Worm (Caenorhabditis elegans): Measurements from ENCODE around the gene R12B2.3.

Gene R12B2.3

DNA sequence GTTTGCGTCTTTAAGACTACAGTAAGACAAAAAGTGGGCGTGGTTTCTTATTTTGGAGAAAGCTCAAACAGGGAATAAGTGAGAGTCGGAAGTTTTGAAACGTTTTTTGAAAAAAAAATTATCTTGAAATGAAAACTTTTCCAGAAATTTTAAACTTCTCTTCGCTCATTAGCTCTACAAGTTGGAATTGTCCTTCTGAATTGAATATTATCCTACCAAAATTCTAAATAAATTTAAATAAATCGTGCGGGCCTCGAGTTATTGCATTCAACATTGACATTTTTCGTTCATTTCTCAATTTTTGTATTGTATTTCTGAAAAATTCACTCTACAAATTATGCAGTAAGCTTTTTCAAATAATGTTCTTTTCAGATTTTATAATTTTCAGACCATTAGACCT lies at the start of gene R12B2.3:
Gene R12B2.3, plus strand, starts transcription at position 301 of the 400 bp plus-strand sequence.
- no peak for TF ChIP-seq ceh-82 (tag; optimal IDR thresholded peaks at IDR 0.05)
- TF ChIP-seq nhr-84 (tag; optimal IDR thresholded peaks at IDR 0.05), result no peak
- no peak for TF ChIP-seq aha-1 (tag; optimal IDR thresholded peaks at IDR 0.05)
- TF ChIP-seq snu-23 (GFP tag; optimal IDR thresholded peaks at IDR 0.05), result no peak
- no peak for TF ChIP-seq ztf-4 (tag; optimal IDR thresholded peaks at IDR 0.05)
- TF ChIP-seq ztf-11 (tag; optimal IDR thresholded peaks at IDR 0.05), result no peak
- no peak for TF ChIP-seq irx-1 (tag; optimal IDR thresholded peaks at IDR 0.05)
- no peak for TF ChIP-seq ces-1 (GFP tag; optimal IDR thresholded peaks at IDR 0.05)
- no peak for TF ChIP-seq tbx-2 (tag; optimal IDR thresholded peaks at IDR 0.05)
- no peak for TF ChIP-seq lsy-2 (tag; optimal IDR thresholded peaks at IDR 0.05)
- TF ChIP-seq C34B4.2 (tag; optimal IDR thresholded peaks at IDR 0.05), result no peak
- TF ChIP-seq tlp-1 (tag; optimal IDR thresholded peaks at IDR 0.05), result no peak
- no peak for TF ChIP-seq pax-3 (tag; optimal IDR thresholded peaks at IDR 0.05)
- TF ChIP-seq unc-30 (tag; optimal IDR thresholded peaks at IDR 0.05), result no peak
- TF ChIP-seq sptf-1 (tag; optimal IDR thresholded peaks at IDR 0.05), result no peak
- no peak for TF ChIP-seq C16A3.4 (tag; optimal IDR thresholded peaks at IDR 0.05)
- no peak for TF ChIP-seq efl-3 (GFP tag; optimal IDR thresholded peaks at IDR 0.05)

DNA sequence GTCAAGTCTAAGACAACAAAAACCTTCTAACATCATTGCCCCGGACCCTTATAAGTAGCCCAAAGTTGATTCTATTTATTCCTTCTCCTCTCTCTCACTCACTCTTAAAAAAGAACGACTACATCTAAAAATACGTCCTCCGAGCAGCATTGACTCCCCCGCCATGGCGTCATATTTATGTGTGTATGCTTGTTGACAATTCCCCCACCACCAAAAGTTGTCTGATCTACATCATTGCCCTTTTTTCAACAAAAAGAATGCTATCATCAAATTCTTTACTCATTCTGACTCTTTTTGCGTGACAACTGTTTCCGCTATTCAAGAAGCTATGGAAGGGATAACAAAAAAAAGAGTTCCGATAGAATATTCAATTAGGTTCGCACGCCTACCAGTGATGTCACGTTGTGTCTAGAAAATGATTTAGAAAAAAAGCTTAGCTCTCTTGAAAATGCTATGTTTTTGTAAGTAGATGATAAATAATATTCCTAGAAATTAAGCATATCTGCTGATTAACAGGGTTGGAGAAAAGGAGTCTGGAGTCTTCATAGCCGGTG lies 47.8 kb upstream of the R12B2.3 start:
- TF ChIP-seq F16B12.6 (tag; optimal IDR thresholded peaks at IDR 0.05), result no peak
- TF ChIP-seq jun-1 (tag; optimal IDR thresholded peaks at IDR 0.05), result no peak
- TF ChIP-seq elt-2 (tag; optimal IDR thresholded peaks at IDR 0.05), result no peak
- no peak for TF ChIP-seq nhr-76 (tag; optimal IDR thresholded peaks at IDR 0.05)
- no peak for TF ChIP-seq ztf-11 (tag; optimal IDR thresholded peaks at IDR 0.05)
- no peak for TF ChIP-seq unc-62 (GFP tag; optimal IDR thresholded peaks at IDR 0.05)
- no peak for TF ChIP-seq mab-9 (GFP tag; IDR thresholded peaks at IDR 0.05)
- no peak for TF ChIP-seq C16A3.4 (tag; optimal IDR thresholded peaks at IDR 0.05)
- TF ChIP-seq hpl-2 (GFP tag; optimal IDR thresholded peaks at IDR 0.05), result no peak
- peak; percentile 69 for TF ChIP-seq lin-14 (GFP tag; optimal IDR thresholded peaks at IDR 0.05)
- TF ChIP-seq lin-35 (GFP tag; optimal IDR thresholded peaks at IDR 0.05), result no peak
- no peak for TF ChIP-seq dpl-1 (GFP tag; optimal IDR thresholded peaks at IDR 0.05)
- no peak for TF ChIP-seq aly-2 (tag; optimal IDR thresholded peaks at IDR 0.05)
- TF ChIP-seq nhr-90 (tag; optimal IDR thresholded peaks at IDR 0.05; ENCODE audit: poor library complexity), result no peak
- no peak for TF ChIP-seq tlp-1 (tag; optimal IDR thresholded peaks at IDR 0.05)
- no peak for TF ChIP-seq skn-1 (tag; optimal IDR thresholded peaks at IDR 0.05)
- peak; percentile 6 for TF ChIP-seq sox-4 (tag; optimal IDR thresholded peaks at IDR 0.05)
- no peak for TF ChIP-seq lir-3 (tag; optimal IDR thresholded peaks at IDR 0.05; ENCODE audit: poor library complexity)
- no peak for TF ChIP-seq C34B4.2 (tag; optimal IDR thresholded peaks at IDR 0.05)
- no peak for TF ChIP-seq grh-1 (GFP tag; IDR thresholded peaks at IDR 0.05)
- no peak for TF ChIP-seq lin-15B (tag; optimal IDR thresholded peaks at IDR 0.05)
- no peak for TF ChIP-seq dsc-1 (tag; optimal IDR thresholded peaks at IDR 0.05)
- TF ChIP-seq nhr-85 (tag), result no peak
- no peak for TF ChIP-seq nhr-77 (tag; optimal IDR thresholded peaks at IDR 0.05)
- no peak for TF ChIP-seq egl-13 (tag; optimal IDR thresholded peaks at IDR 0.05)
- no peak for TF ChIP-seq ceh-63 (GFP tag; optimal IDR thresholded peaks at IDR 0.05)
- no peak for TF ChIP-seq ama-1 (optimal IDR thresholded peaks at IDR 0.05)
- TF ChIP-seq mep-1 (tag; optimal IDR thresholded peaks at IDR 0.05), result no peak
- no peak for TF ChIP-seq alr-1 (tag; optimal IDR thresholded peaks at IDR 0.05; ENCODE audit: borderline replicate concordance)
- TF ChIP-seq zip-4 (GFP tag; optimal IDR thresholded peaks at IDR 0.05), result no peak
- no peak for TF ChIP-seq unc-130 (tag; optimal IDR thresholded peaks at IDR 0.05)
- TF ChIP-seq egl-27 (tag; optimal IDR thresholded peaks at IDR 0.05), result no peak
- no peak for TF ChIP-seq nhr-19 (GFP tag; conservative IDR thresholded peaks at IDR 0.05)
- no peak for TF ChIP-seq sptf-1 (tag; optimal IDR thresholded peaks at IDR 0.05)
- no peak for TF ChIP-seq ets-5 (GFP tag; IDR thresholded peaks at IDR 0.05)
- peak; percentile 66 for TF ChIP-seq fkh-8 (tag; optimal IDR thresholded peaks at IDR 0.05)
- no peak for TF ChIP-seq ces-1 (GFP tag; optimal IDR thresholded peaks at IDR 0.05)
- no peak for TF ChIP-seq unc-30 (tag; optimal IDR thresholded peaks at IDR 0.05)
- TF ChIP-seq xbp-1 (tag; optimal IDR thresholded peaks at IDR 0.05), result no peak
- TF ChIP-seq snu-23 (GFP tag; optimal IDR thresholded peaks at IDR 0.05), result no peak
- no peak for TF ChIP-seq nhr-28 (tag; optimal IDR thresholded peaks at IDR 0.05)
- TF ChIP-seq nhr-47 (tag; optimal IDR thresholded peaks at IDR 0.05), result peak; percentile 2
- TF ChIP-seq lsy-2 (tag; optimal IDR thresholded peaks at IDR 0.05), result peak in 1 of 2 experiments; percentile 21
